Worm (Caenorhabditis elegans): ENCODE results near the gene srh-181.

- TF ChIP-seq ceh-16 (tag; optimal IDR thresholded peaks at IDR 0.05) = no peak
- no peak for TF ChIP-seq nhr-25 (tag; optimal IDR thresholded peaks at IDR 0.05)
- TF ChIP-seq egl-27 (tag; optimal IDR thresholded peaks at IDR 0.05) = no peak
- no peak for TF ChIP-seq nhr-77 (tag; optimal IDR thresholded peaks at IDR 0.05)
- TF ChIP-seq elt-3 (tag; optimal IDR thresholded peaks at IDR 0.05) = no peak
- TF ChIP-seq snpc-4 (tag; optimal IDR thresholded peaks at IDR 0.05) = no peak
- TF ChIP-seq nhr-11 (tag; optimal IDR thresholded peaks at IDR 0.05) = no peak
- no peak for TF ChIP-seq unc-62 (GFP tag; optimal IDR thresholded peaks at IDR 0.05)
- no peak for TF ChIP-seq pqm-1 (tag; optimal IDR thresholded peaks at IDR 0.05)
Measured at ce11 chrV:18468097-18468496, 6.2 kb upstream of the srh-181 start, which contains the start of gene ZK228.13.

Data from whole organism, L3 larva.